Worm (Caenorhabditis elegans): ENCODE results near the gene F15B9.10.

- TF ChIP-seq him-1 (tag; optimal IDR thresholded peaks at IDR 0.05) = peak; percentile 72
- TF ChIP-seq W03F9.2 (tag; optimal IDR thresholded peaks at IDR 0.05) = no peak
- peak; percentile 72 for TF ChIP-seq dao-5 (tag; optimal IDR thresholded peaks at IDR 0.05)
Measured at ce11 chrV:13003378-13003777, 5.3 kb downstream of the F15B9.10 start.
